Worm (Caenorhabditis elegans): Measurements from ENCODE around the gene hrpk-2.
A peak's percentile ranks its signal among the peaks of the same experiment; 100 is the strongest.

hrpk-2 gene

DNA sequence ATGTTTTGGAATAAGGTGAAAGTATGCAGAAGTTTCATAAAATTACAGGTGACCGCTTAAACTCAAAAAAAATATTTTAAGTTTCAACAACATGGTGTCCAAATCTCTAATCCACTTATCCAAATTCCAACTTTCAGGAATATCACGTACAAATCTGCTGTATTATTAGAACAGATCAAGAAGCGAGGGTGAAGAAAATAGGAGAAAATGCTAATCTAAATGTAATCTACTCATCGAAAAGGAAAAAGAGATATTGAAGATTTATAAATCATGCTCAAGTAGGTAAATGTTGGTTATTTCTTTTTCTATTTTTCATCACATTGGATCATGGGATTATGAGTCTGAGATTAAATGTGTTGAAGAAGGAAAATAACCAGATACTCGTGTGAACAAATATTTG is 14.6 kb downstream of the hrpk-2 start:
- TF ChIP-seq ZK546.5 (tag; optimal IDR thresholded peaks at IDR 0.05) (no peak), zag-1 (tag; optimal IDR thresholded peaks at IDR 0.05) (no peak), ceh-82 (tag; optimal IDR thresholded peaks at IDR 0.05) (no peak), alr-1 (tag; optimal IDR thresholded peaks at IDR 0.05) (no peak), nhr-6 (tag; optimal IDR thresholded peaks at IDR 0.05) (no peak), dmd-4 (tag; optimal IDR thresholded peaks at IDR 0.05) (no peak), nhr-129 (tag; optimal IDR thresholded peaks at IDR 0.05) (no peak), sma-9 (GFP tag; optimal IDR thresholded peaks at IDR 0.05) (no peak), sma-9 (tag; optimal IDR thresholded peaks at IDR 0.05) (no peak), nhr-237 (tag; optimal IDR thresholded peaks at IDR 0.05) (no peak), aly-2 (tag; optimal IDR thresholded peaks at IDR 0.05) (no peak), lin-13 (GFP tag; optimal IDR thresholded peaks at IDR 0.05) (no peak), ama-1 (optimal IDR thresholded peaks at IDR 0.05) (no peak), ztf-11 (tag; optimal IDR thresholded peaks at IDR 0.05) (no peak), egl-27 (tag; optimal IDR thresholded peaks at IDR 0.05) (no peak), blmp-1 (tag; optimal IDR thresholded peaks at IDR 0.05; ENCODE audit: insufficient read depth) (no peak)

DNA sequence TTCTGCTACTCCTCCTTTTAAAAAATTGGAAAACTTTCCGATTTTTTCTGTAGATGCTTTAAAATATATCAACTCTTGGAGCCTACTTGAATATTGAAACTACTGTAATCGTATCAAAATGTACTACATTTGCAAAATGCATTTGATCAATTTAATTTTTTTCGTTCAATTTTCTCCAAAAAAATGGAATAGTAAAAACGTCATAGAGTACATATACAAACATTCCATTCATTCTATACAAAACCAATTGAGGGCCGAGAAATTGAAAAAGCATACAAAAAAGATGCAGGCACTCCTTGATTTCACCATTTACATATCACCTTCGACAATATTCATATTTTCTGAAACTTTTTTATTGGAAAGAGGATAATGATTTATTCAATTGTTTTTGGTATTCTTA is 17.2 kb downstream of the hrpk-2 start, which contains the start of gene C06G4.6:
Gene C06G4.6 (plus strand): TSS at position 301 of the 400 bp plus-strand sequence.
- TF ChIP-seq dmd-4 (tag; optimal IDR thresholded peaks at IDR 0.05) (no peak), Y55F3AM.14 (GFP tag; optimal IDR thresholded peaks at IDR 0.05) (no peak), alr-1 (tag; optimal IDR thresholded peaks at IDR 0.05) (no peak), skn-1 (tag; optimal IDR thresholded peaks at IDR 0.05) (no peak), nhr-237 (tag; optimal IDR thresholded peaks at IDR 0.05) (no peak), zag-1 (tag; optimal IDR thresholded peaks at IDR 0.05) (no peak), ceh-16 (tag; optimal IDR thresholded peaks at IDR 0.05) (no peak), nhr-21 (tag; optimal IDR thresholded peaks at IDR 0.05) (no peak), unc-55 (GFP tag; optimal IDR thresholded peaks at IDR 0.05) (no peak), fos-1 (tag; optimal IDR thresholded peaks at IDR 0.05) (no peak), sem-4 (tag; optimal IDR thresholded peaks at IDR 0.05) (no peak), nhr-10 (tag; optimal IDR thresholded peaks at IDR 0.05) (no peak), nhr-12 (tag; optimal IDR thresholded peaks at IDR 0.05) (no peak)

DNA sequence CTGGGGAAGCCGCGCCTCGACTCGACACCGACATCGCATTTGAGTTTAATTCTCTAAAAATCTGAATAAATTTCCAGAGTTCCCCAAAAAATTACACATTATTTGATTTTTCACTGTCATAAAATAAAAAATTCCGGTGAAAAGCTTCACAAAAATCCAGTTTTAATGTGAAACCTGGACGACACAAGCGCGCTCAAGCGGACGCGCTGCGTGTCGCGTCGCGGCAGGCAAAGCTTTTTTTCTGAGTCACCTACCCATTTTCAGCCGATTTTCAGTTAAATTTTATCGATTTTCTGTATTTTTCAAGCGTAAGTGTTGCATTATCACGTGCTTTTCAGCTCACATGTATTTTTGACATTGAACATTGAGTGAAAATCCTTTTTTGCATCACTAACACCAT is 22.8 kb downstream of the hrpk-2 start, which contains the start of gene cit-1.1:
Gene cit-1.1 (minus strand): TSS at position 53 of the 400 bp plus-strand sequence.
- TF ChIP-seq fos-1 (tag; optimal IDR thresholded peaks at IDR 0.05) (peak; percentile 58), sma-9 (GFP tag; optimal IDR thresholded peaks at IDR 0.05) (no peak), sma-9 (tag; optimal IDR thresholded peaks at IDR 0.05) (no peak), lin-11 (tag; optimal IDR thresholded peaks at IDR 0.05) (peak; percentile 1), sem-4 (tag; optimal IDR thresholded peaks at IDR 0.05) (no peak), ama-1 (optimal IDR thresholded peaks at IDR 0.05) (peak; percentile 54), nhr-11 (tag; optimal IDR thresholded peaks at IDR 0.05) (no peak), C34F6.9 (tag; optimal IDR thresholded peaks at IDR 0.05) (peak; percentile 53), R02D3.7 (tag; optimal IDR thresholded peaks at IDR 0.05) (no peak), lsy-2 (tag; optimal IDR thresholded peaks at IDR 0.05) (peak in 1 of 2 experiments; percentile 39), unc-55 (GFP tag; optimal IDR thresholded peaks at IDR 0.05) (peak; percentile 51), nhr-10 (tag; optimal IDR thresholded peaks at IDR 0.05) (no peak)

DNA sequence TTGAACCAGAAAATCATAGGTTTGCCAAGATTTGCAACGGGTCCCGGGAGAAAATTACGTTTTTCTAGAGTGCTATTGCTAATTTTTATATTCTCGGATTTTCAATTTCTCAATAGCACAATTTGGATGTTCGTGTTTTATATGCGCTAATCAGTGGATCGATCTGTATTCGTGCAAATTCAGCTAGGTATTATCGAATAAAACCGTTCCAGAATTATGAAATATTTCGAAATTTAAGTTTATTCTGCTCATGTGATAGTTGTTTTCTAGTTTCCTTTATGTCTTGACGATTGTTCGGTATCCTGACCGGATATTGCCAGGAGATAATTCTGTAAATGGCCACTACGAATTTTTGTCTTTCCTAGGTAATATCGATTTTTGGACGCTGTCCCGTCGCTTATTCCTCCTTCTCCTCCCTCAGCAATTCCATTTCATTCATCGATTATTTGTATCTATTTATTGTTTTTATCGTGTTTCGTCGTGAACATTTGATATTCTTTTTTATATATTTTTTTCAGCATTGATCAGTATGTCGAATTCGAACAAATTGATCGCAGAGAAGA is 23.4 kb downstream of the hrpk-2 start, which contains the start of gene cit-1.2:
Gene cit-1.2 (plus strand): TSS at position 513 of the 563 bp plus-strand sequence.
- TF ChIP-seq ztf-1 (GFP tag; conservative IDR thresholded peaks at IDR 0.05) (no peak), nhr-129 (tag; optimal IDR thresholded peaks at IDR 0.05) (peak; percentile 55)

DNA sequence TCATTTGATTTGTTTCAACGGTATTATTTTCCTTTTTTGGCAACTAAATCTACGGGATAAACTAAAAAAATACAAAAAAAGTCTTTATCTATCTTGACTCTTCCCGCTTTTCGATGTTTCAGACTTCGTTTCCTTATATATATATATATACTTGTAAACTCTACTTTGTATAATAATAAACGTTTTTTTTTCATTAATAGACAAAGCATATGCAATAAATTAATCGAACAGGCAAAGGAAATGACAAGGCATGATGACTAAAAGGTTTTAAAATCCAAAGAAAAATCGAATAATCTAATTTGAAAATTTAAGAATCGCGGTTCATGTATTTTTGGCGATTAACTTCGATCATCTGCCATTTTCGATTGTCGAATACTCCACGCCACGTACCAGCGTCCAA is 26.7 kb downstream of the hrpk-2 start:
- TF ChIP-seq ama-1 (optimal IDR thresholded peaks at IDR 0.05) (no peak), peb-1 (tag; optimal IDR thresholded peaks at IDR 0.05) (no peak), mab-5 (tag; optimal IDR thresholded peaks at IDR 0.05) (no peak), ztf-1 (GFP tag; conservative IDR thresholded peaks at IDR 0.05) (no peak), ztf-4 (tag; optimal IDR thresholded peaks at IDR 0.05) (no peak), lsy-2 (tag; optimal IDR thresholded peaks at IDR 0.05) (no peak), egl-27 (tag; optimal IDR thresholded peaks at IDR 0.05) (no peak), ZK546.5 (tag; optimal IDR thresholded peaks at IDR 0.05) (no peak), unc-39 (tag; optimal IDR thresholded peaks at IDR 0.05) (no peak), blmp-1 (tag; optimal IDR thresholded peaks at IDR 0.05; ENCODE audit: insufficient read depth) (no peak), nhr-129 (tag; optimal IDR thresholded peaks at IDR 0.05) (no peak), C34F6.9 (tag; optimal IDR thresholded peaks at IDR 0.05) (no peak), nhr-10 (tag; optimal IDR thresholded peaks at IDR 0.05) (no peak), lin-13 (GFP tag; optimal IDR thresholded peaks at IDR 0.05) (no peak), mbf-1 (tag; optimal IDR thresholded peaks at IDR 0.05) (no peak), nhr-237 (tag; optimal IDR thresholded peaks at IDR 0.05) (no peak), aly-2 (tag; optimal IDR thresholded peaks at IDR 0.05) (no peak), nhr-23 (tag; optimal IDR thresholded peaks at IDR 0.05) (no peak)

Measured in whole organism, L2 larva.